Fruit fly (Drosophila melanogaster): ENCODE measurements around the gene tacc.

Gene tacc

DNA sequence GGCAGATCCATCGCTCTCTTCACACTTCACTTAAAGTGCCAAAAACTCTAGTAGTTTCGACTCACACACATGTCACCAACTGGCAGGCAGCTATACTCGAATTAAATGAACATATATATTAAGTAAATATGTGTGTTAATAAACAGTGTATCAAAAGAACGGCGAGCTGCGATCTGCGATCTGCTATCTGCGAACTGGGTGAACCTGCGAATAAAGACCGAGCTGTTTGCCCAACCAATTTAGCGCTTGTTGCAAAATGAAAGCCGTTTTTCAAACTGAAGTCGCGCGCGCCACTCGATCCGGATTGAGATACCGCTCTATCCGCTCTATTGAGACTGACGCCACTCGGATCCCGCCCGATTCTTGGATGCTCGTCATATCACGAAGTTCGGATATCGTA lies 24.2 kb upstream of the tacc start, which contains the start of gene CG44098:
CG44098 (minus strand) TSS at position 101 of the 400 bp plus-strand sequence.
- TF ChIP-seq lab (GFP tag; optimal IDR thresholded peaks at IDR 0.05) (peak; percentile 25), CG3281 (GFP tag; optimal IDR thresholded peaks at IDR 0.05) (peak; percentile 5), pita (GFP tag; optimal IDR thresholded peaks at IDR 0.05) (no peak), sens (GFP tag) (peak; percentile 8), Atf3 (GFP tag; optimal IDR thresholded peaks at IDR 0.05) (no peak), Deaf1 (tag; optimal IDR thresholded peaks at IDR 0.05) (peak; percentile 31), CG18599 (GFP tag; optimal IDR thresholded peaks at IDR 0.05) (peak; percentile 32), dpn (GFP tag; optimal IDR thresholded peaks at IDR 0.05) (no peak), Med (GFP tag) (peak; percentile 52)

dm6 chr3R:4771319-4771718 lies 22.5 kb upstream of the tacc start:
- TF ChIP-seq CG3726 (GFP tag; IDR thresholded peaks at IDR 0.05) (no peak), CG3847 (GFP tag; IDR thresholded peaks at IDR 0.05) (no peak), jing (GFP tag; optimal IDR thresholded peaks at IDR 0.05) (no peak), CG1024 (GFP tag; IDR thresholded peaks at IDR 0.05) (no peak), CG2875 (GFP tag; optimal IDR thresholded peaks at IDR 0.05) (no peak), yki (optimal IDR thresholded peaks at IDR 0.05) (no peak), tio (GFP tag; optimal IDR thresholded peaks at IDR 0.05) (no peak), pfk (GFP tag; optimal IDR thresholded peaks at IDR 0.05) (no peak), MTF-1 (GFP tag; optimal IDR thresholded peaks at IDR 0.05; ENCODE audit: borderline replicate concordance) (no peak)

DNA sequence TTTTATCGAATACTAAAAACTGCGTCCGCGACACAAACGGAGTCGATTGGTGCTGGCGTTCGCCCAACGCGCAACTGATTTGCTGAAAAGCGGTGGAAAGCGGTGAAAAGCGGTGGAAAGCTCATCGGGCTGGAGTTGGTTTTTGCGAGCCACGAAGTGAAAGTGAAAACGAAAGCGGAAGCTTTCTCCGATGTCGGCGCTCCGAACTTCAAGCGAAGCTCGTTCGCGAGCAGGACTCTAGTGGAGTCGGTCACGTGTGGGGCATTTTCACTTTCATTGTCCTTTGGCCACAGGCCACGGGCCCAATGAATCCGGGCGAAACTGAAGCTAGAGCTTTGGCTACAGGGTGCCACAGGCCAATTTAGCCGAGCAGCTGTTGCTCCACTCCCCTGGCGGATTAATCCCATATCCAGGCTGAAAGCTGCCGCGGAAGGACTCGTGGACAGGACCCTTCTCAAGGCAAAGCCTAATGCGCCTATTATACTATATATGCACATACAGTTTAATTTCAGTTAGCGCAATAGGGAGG lies 19.9 kb upstream of the tacc start:
- TF ChIP-seq dpn (GFP tag; optimal IDR thresholded peaks at IDR 0.05) (no peak), CG15269 (tag; optimal IDR thresholded peaks at IDR 0.05) (no peak), HLH54F (GFP tag; optimal IDR thresholded peaks at IDR 0.05) (no peak), Dek (tag; optimal IDR thresholded peaks at IDR 0.05) (no peak), Vsx1 (GFP tag; optimal IDR thresholded peaks at IDR 0.05) (no peak), Fer1 (GFP tag; optimal IDR thresholded peaks at IDR 0.05) (peak; percentile 49), CG14710 (tag; optimal IDR thresholded peaks at IDR 0.05) (no peak), cwo (GFP tag; optimal IDR thresholded peaks at IDR 0.05) (peak; percentile 70), ranshi (GFP tag; IDR thresholded peaks at IDR 0.05) (no peak), ap (GFP tag; IDR thresholded peaks at IDR 0.05) (0 out of 2 replicates have a peak, but pooled peaks have one; percentile 10), sim (GFP tag; IDR thresholded peaks at IDR 0.05) (no peak), CG1024 (GFP tag; IDR thresholded peaks at IDR 0.05) (no peak), CG14050 (GFP tag; IDR thresholded peaks at IDR 0.05) (no peak), zf30C (GFP tag; optimal IDR thresholded peaks at IDR 0.05) (no peak), nerfin-1 (tag; optimal IDR thresholded peaks at IDR 0.05) (no peak), Ravus (GFP tag; IDR thresholded peaks at IDR 0.05) (no peak), CG9932 (GFP tag; IDR thresholded peaks at IDR 0.05) (0 out of 2 replicates have a peak, but pooled peaks have one; percentile 14), ham (GFP tag; IDR thresholded peaks at IDR 0.05) (no peak), Eip74EF (GFP tag; optimal IDR thresholded peaks at IDR 0.05) (no peak), H2.0 (GFP tag; IDR thresholded peaks at IDR 0.05) (no peak), bcd (GFP tag; optimal IDR thresholded peaks at IDR 0.05) (no peak), phol (tag; optimal IDR thresholded peaks at IDR 0.05) (no peak), slbo (GFP tag; IDR thresholded peaks at IDR 0.05) (peak; percentile 27; the same call in 1 of the 2 replicates), jigr1 (GFP tag; IDR thresholded peaks at IDR 0.05) (no peak), CG3407 (GFP tag; optimal IDR thresholded peaks at IDR 0.05) (no peak), gcm (GFP tag; optimal IDR thresholded peaks at IDR 0.05) (no peak), pnt (GFP tag; optimal IDR thresholded peaks at IDR 0.05) (no peak), CG9215 (GFP tag; IDR thresholded peaks at IDR 0.05) (no peak), pzg (GFP tag; optimal IDR thresholded peaks at IDR 0.05) (peak; percentile 15), row (GFP tag; IDR thresholded peaks at IDR 0.05) (no peak), ro (GFP tag; IDR thresholded peaks at IDR 0.05) (no peak), Opbp (GFP tag; IDR thresholded peaks at IDR 0.05; ENCODE audit: partially characterized antibody) (no peak)

All from whole organism, embryonic.